Worm (Caenorhabditis elegans) whole organism, L4 larva: ENCODE measurements around the gene W08E12.5.

Experiments used
- D1046.2 ChIP-seq: fragments of 200-800 bp; sonication (Bioruptor generic); IDR thresholded peaks from 2 replicates; pipeline ENCODE4 v1.3.6; 2022; ENCODE audit warnings: missing genetic modification characterization, missing compliant biosample characterization
- F44E2.7 ChIP-seq: fragments of 200-800 bp; sonication (Bioruptor generic); IDR thresholded peaks from 2 replicates; pipeline ENCODE4 v2.1.2; 2022; ENCODE audit warnings: missing genetic modification characterization, missing compliant biosample characterization
- F49E8.2 ChIP-seq: sonication (generic microtip); optimal IDR thresholded peaks from 2 replicates; lab custom pipeline; 2016; ENCODE audit warnings: missing compliant biosample characterization, mild to moderate bottlenecking, missing genetic modification characterization, borderline replicate concordance
- R02D3.7 ChIP-seq: fragments of 150-350 bp; sonication (generic microtip); optimal IDR thresholded peaks from 3 replicates; lab custom pipeline; 2014; ENCODE audit warnings: missing biosample characterization, missing genetic modification characterization
- Y105C5A.15 ChIP-seq: fragments of 200-800 bp; sonication (Bioruptor generic); IDR thresholded peaks from 2 replicates; pipeline ENCODE4 v1.3.6; 2022; ENCODE audit warnings: missing genetic modification characterization, missing compliant biosample characterization
- Y75B8A.6 ChIP-seq: fragments of 200-800 bp; sonication (Bioruptor generic); IDR thresholded peaks from 2 replicates; pipeline ENCODE4 v1.3.6; 2022; ENCODE audit warnings: missing genetic modification reagents, missing genetic modification characterization, missing compliant biosample characterization
- ama-1 ChIP-seq: fragments of 150-350 bp; optimal IDR thresholded peaks from 2 replicates; lab custom pipeline; 2014; ENCODE audit warnings: inconsistent platforms, mixed read lengths
- ceh-20 ChIP-seq: fragments of 200-800 bp; sonication (Bioruptor generic); IDR thresholded peaks from 2 replicates; pipeline ENCODE4 v1.3.6; 2022; ENCODE audit warnings: missing genetic modification reagents, missing genetic modification characterization, missing compliant biosample characterization
- ceh-32 ChIP-seq: sonication (generic microtip); optimal IDR thresholded peaks from 2 replicates; lab custom pipeline; 2016; ENCODE audit warnings: mild to moderate bottlenecking, missing genetic modification characterization, missing compliant biosample characterization; ENCODE audit not compliant: poor library complexity
- ceh-44 ChIP-seq: fragments of 200-800 bp; sonication (Bioruptor generic); IDR thresholded peaks from 2 replicates; pipeline ENCODE4 v1.3.6; 2022; ENCODE audit warnings: missing genetic modification reagents, missing genetic modification characterization, missing compliant biosample characterization
- ceh-62 ChIP-seq: sonication (generic microtip); optimal IDR thresholded peaks from 2 replicates; lab custom pipeline; 2017; ENCODE audit warnings: missing biosample characterization, missing genetic modification characterization
- cey-2 ChIP-seq: sonication (generic microtip); optimal IDR thresholded peaks from 3 replicates; lab custom pipeline; 2017; ENCODE audit warnings: missing genetic modification characterization, mild to moderate bottlenecking, missing compliant biosample characterization, antibody characterized with exemption, borderline replicate concordance; ENCODE audit not compliant: insufficient read depth
- daf-16 ChIP-seq, 3 experiments: sonication (generic microtip); optimal IDR thresholded peaks; 2 replicates each; lab custom pipeline; 2016 to 2017; ENCODE audit warnings: missing genetic modification characterization in 3 of 3, missing genetic modification reagents in 3 of 3, mild to moderate bottlenecking in 2 of 3, missing compliant biosample characterization in 2 of 3, missing biosample characterization in 1 of 3, moderate library complexity in 1 of 3
- daf-19 ChIP-seq: fragments of 200-800 bp; sonication (Bioruptor generic); conservative IDR thresholded peaks from 2 replicates; pipeline ENCODE4 v1.3.6; 2022; ENCODE audit warnings: missing genetic modification characterization, missing compliant biosample characterization
- daf-8 ChIP-seq: fragments of 200-800 bp; sonication (Bioruptor generic); IDR thresholded peaks from 2 replicates; pipeline ENCODE4 v1.3.6; 2022; ENCODE audit warnings: missing genetic modification characterization, missing compliant biosample characterization
- dmd-9 ChIP-seq: fragments of 200-800 bp; sonication (Bioruptor generic); IDR thresholded peaks from 2 replicates; pipeline ENCODE4 v1.3.6; 2022; ENCODE audit warnings: missing genetic modification reagents, missing genetic modification characterization, missing compliant biosample characterization
- duxl-1 ChIP-seq: sonication (generic microtip); optimal IDR thresholded peaks from 2 replicates; lab custom pipeline; 2016; ENCODE audit warnings: mild to moderate bottlenecking, missing genetic modification characterization, moderate library complexity, missing compliant biosample characterization; ENCODE audit not compliant: poor library complexity
- egl-27 ChIP-seq: sonication (generic microtip); optimal IDR thresholded peaks from 3 replicates; lab custom pipeline; 2017; ENCODE audit warnings: missing biosample characterization, missing genetic modification reagents, missing genetic modification characterization
- egl-43 ChIP-seq: fragments of 200-800 bp; sonication (Bioruptor generic); IDR thresholded peaks from 2 replicates; pipeline ENCODE4 v1.3.6; 2022; ENCODE audit warnings: missing genetic modification reagents, missing genetic modification characterization, missing compliant biosample characterization
- fos-1 ChIP-seq: fragments of 150-350 bp; optimal IDR thresholded peaks from 2 replicates; lab custom pipeline; 2014; ENCODE audit warnings: missing biosample characterization, missing genetic modification characterization
- gei-8 ChIP-seq: fragments of 200-800 bp; sonication (Bioruptor generic); optimal IDR thresholded peaks from 2 replicates; lab custom pipeline; 2018; ENCODE audit warnings: mild to moderate bottlenecking, missing genetic modification characterization, missing compliant biosample characterization
- hlh-11 ChIP-seq: fragments of 200-800 bp; sonication (Bioruptor generic); optimal IDR thresholded peaks from 2 replicates; lab custom pipeline; 2018; ENCODE audit warnings: mild to moderate bottlenecking, missing genetic modification characterization, missing compliant biosample characterization
- hlh-30 ChIP-seq: sonication (generic microtip); optimal IDR thresholded peaks from 2 replicates; lab custom pipeline; 2017; ENCODE audit warnings: antibody characterized with exemption, mild to moderate bottlenecking, missing genetic modification characterization, missing compliant biosample characterization; ENCODE audit not compliant: insufficient read depth
- jun-1 ChIP-seq: fragments of 150-350 bp; optimal IDR thresholded peaks from 2 replicates; lab custom pipeline; 2014; ENCODE audit warnings: missing biosample characterization, missing genetic modification reagents, missing genetic modification characterization
- lim-7 ChIP-seq: fragments of 200-800 bp; sonication (Bioruptor generic); IDR thresholded peaks from 2 replicates; pipeline ENCODE4 v1.3.6; 2022; ENCODE audit warnings: missing genetic modification characterization, missing compliant biosample characterization
- lin-15B ChIP-seq: fragments of 150-350 bp; sonication (generic microtip); optimal IDR thresholded peaks from 3 replicates; lab custom pipeline; 2014; ENCODE audit warnings: missing biosample characterization, missing genetic modification characterization
- lin-38 ChIP-seq: fragments of 200-800 bp; sonication (Bioruptor generic); IDR thresholded peaks from 2 replicates; pipeline ENCODE4 v1.3.6; 2022; ENCODE audit warnings: missing genetic modification reagents, missing genetic modification characterization, missing compliant biosample characterization
- madf-5 ChIP-seq, 2 experiments: fragments of 200-800 bp; sonication (Bioruptor generic); IDR thresholded peaks; 2 replicates each; pipeline ENCODE4 v1.3.6; 2022; ENCODE audit warnings: missing compliant biosample characterization in 2 of 2, missing genetic modification characterization in 2 of 2
- mdl-1 ChIP-seq, 2 experiments: fragments of 150-350 bp in 1 of 2; sonication (generic microtip) in 1 of 2; optimal IDR thresholded peaks; 2 replicates each; lab custom pipeline; 2014 to 2017; ENCODE audit warnings: missing biosample characterization in 2 of 2, missing genetic modification characterization in 2 of 2
- mdt-29 ChIP-seq: fragments of 200-800 bp; sonication (Bioruptor generic); IDR thresholded peaks from 2 replicates; pipeline ENCODE4 v1.3.6; 2022; ENCODE audit warnings: missing genetic modification reagents, missing genetic modification characterization, missing compliant biosample characterization
- nhr-102 ChIP-seq: sonication (generic microtip); optimal IDR thresholded peaks from 2 replicates; lab custom pipeline; 2016; ENCODE audit warnings: mild to moderate bottlenecking, missing genetic modification characterization, moderate library complexity, missing compliant biosample characterization
- nhr-11 ChIP-seq: fragments of 150-350 bp; optimal IDR thresholded peaks from 2 replicates; lab custom pipeline; 2014; ENCODE audit warnings: missing biosample characterization, missing genetic modification characterization
- nhr-237 ChIP-seq: sonication (generic microtip); optimal IDR thresholded peaks from 2 replicates; lab custom pipeline; 2017; ENCODE audit warnings: missing biosample characterization, missing genetic modification characterization
- nhr-25 ChIP-seq: sonication (generic microtip); optimal IDR thresholded peaks from 2 replicates; lab custom pipeline; 2017; ENCODE audit warnings: missing genetic modification characterization, mild to moderate bottlenecking, missing compliant biosample characterization, antibody characterized with exemption, moderate library complexity, borderline replicate concordance; ENCODE audit not compliant: insufficient read depth
- nhr-28 ChIP-seq: fragments of 150-350 bp; optimal IDR thresholded peaks from 2 replicates; lab custom pipeline; 2014; ENCODE audit warnings: missing biosample characterization, missing genetic modification characterization
- nhr-42 ChIP-seq: fragments of 200-800 bp; sonication (Bioruptor generic); IDR thresholded peaks from 2 replicates; pipeline ENCODE4 v1.3.6; 2022; ENCODE audit warnings: missing genetic modification characterization, missing compliant biosample characterization
- nhr-48 ChIP-seq: sonication (generic microtip); optimal IDR thresholded peaks from 2 replicates; lab custom pipeline; 2016; ENCODE audit warnings: mild to moderate bottlenecking, missing genetic modification characterization, missing compliant biosample characterization
- nhr-6 ChIP-seq: fragments of 150-350 bp; optimal IDR thresholded peaks from 2 replicates; lab custom pipeline; 2014; ENCODE audit warnings: missing biosample characterization, missing genetic modification characterization
- pha-4 ChIP-seq, 2 experiments: fragments of 150-350 bp in 1 of 2; fragments of 200-800 bp in 1 of 2; sonication (Bioruptor generic) in 1 of 2; IDR thresholded peaks in 1 of 2; optimal IDR thresholded peaks in 1 of 2; 2 replicates each; pipeline versions ENCODE4 v1.3.6 to Lab custom; 2014 to 2022; ENCODE audit warnings: missing genetic modification characterization in 2 of 2, missing genetic modification reagents in 2 of 2, missing biosample characterization in 1 of 2, missing compliant biosample characterization in 1 of 2
- php-3 ChIP-seq: fragments of 200-800 bp; sonication (Bioruptor generic); IDR thresholded peaks from 2 replicates; pipeline ENCODE4 v1.3.6; 2022; ENCODE audit warnings: missing genetic modification reagents, missing genetic modification characterization, missing compliant biosample characterization
- pqm-1 ChIP-seq: sonication (generic microtip); optimal IDR thresholded peaks from 2 replicates; lab custom pipeline; 2017; ENCODE audit warnings: missing biosample characterization, missing genetic modification characterization
- skn-1 ChIP-seq: fragments of 150-350 bp; optimal IDR thresholded peaks from 2 replicates; lab custom pipeline; 2014; ENCODE audit warnings: missing biosample characterization, missing genetic modification characterization
- snpc-1.2 ChIP-seq: fragments of 200-800 bp; sonication (Bioruptor generic); IDR thresholded peaks from 2 replicates; pipeline ENCODE4 v1.3.6; 2022; ENCODE audit warnings: missing genetic modification reagents, missing genetic modification characterization, missing compliant biosample characterization
- tra-1 ChIP-seq: fragments of 200-800 bp; sonication (Bioruptor generic); IDR thresholded peaks from 2 replicates; pipeline ENCODE4 v1.3.6; 2022; ENCODE audit warnings: missing genetic modification reagents, missing genetic modification characterization, missing compliant biosample characterization
- unc-39 ChIP-seq: sonication (generic microtip); optimal IDR thresholded peaks from 2 replicates; lab custom pipeline; 2017; ENCODE audit warnings: missing biosample characterization, missing genetic modification characterization
- vab-7 ChIP-seq: fragments of 200-800 bp; sonication (Bioruptor generic); IDR thresholded peaks from 2 replicates; pipeline ENCODE4 v1.3.6; 2022; ENCODE audit warnings: missing genetic modification reagents, missing genetic modification characterization, missing compliant biosample characterization
- zag-1 ChIP-seq: fragments of 150-350 bp; optimal IDR thresholded peaks from 2 replicates; lab custom pipeline; 2014; ENCODE audit warnings: missing biosample characterization, missing genetic modification characterization
- zfp-2 ChIP-seq: sonication (generic microtip); optimal IDR thresholded peaks from 2 replicates; lab custom pipeline; 2016; ENCODE audit warnings: mild to moderate bottlenecking, missing genetic modification characterization, missing compliant biosample characterization
- zfp-3 ChIP-seq: fragments of 200-800 bp; sonication (Bioruptor generic); conservative IDR thresholded peaks from 2 replicates; pipeline ENCODE4 v1.3.6; 2022; ENCODE audit warnings: missing genetic modification reagents, missing genetic modification characterization, missing compliant biosample characterization
- ztf-11 ChIP-seq: fragments of 150-350 bp; optimal IDR thresholded peaks from 2 replicates; lab custom pipeline; 2014; ENCODE audit warnings: missing biosample characterization, missing genetic modification characterization

The W08E12.5 gene

DNA sequence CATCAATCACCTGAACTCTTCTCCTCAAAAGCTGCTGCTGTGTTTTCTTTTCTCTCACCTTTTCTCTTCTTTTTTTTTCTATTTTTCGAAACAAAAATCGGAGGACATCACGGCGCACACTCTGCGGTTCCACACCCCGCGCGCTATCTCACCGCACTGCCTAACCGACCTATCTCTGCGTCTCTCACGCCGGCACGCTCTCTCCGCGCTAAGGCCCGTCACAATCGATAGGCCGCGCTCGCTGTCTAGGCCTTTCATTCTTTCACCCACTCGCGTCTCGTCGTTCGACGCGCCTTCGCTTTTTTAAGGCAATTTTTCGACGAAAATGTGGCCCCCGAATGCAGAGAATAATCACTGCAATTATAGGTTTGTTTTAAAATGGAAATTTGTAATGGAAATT is 10.7 kb downstream of the W08E12.5 start, which contains the start of gene zip-11 (continued):
- TF ChIP-seq nhr-25 (tag; lab: Kevin White, UChicago): no peak
- TF ChIP-seq gei-8 (GFP tag; lab: Kevin White, UChicago): no peak
- no peak for TF ChIP-seq zfp-3
- TF ChIP-seq snpc-1.2 (GFP tag; lab: Robert Waterston, UW): no peak
- TF ChIP-seq php-3 (GFP tag; lab: Robert Waterston, UW): no peak
- peak; percentile 73 for TF ChIP-seq egl-43
- TF ChIP-seq duxl-1: peak; percentile 51
- no peak for TF ChIP-seq Y75B8A.6 (GFP tag; lab: Robert Waterston, UW)
- TF ChIP-seq nhr-237 (tag; lab: Kevin White, UChicago): no peak
- TF ChIP-seq daf-19: no peak
- TF ChIP-seq unc-39: no peak
- no peak for TF ChIP-seq mdt-29 (GFP tag; lab: Robert Waterston, UW)
- no peak for TF ChIP-seq ceh-44 (GFP tag; lab: Robert Waterston, UW)
- TF ChIP-seq mdl-1 (tag; optimal IDR thresholded peaks at IDR 0.05; lab: Kevin White, UChicago): peak in 1 of 2 experiments; percentile 52
- no peak for TF ChIP-seq nhr-42 (GFP tag; lab: Robert Waterston, UW)
- TF ChIP-seq ama-1 (lab: Kevin White, UChicago): no peak
- no peak for TF ChIP-seq ztf-11 (tag; lab: Kevin White, UChicago)
- peak; percentile 76 for TF ChIP-seq lin-38 (GFP tag; lab: Robert Waterston, UW)
- no peak for TF ChIP-seq cey-2 (tag; lab: Kevin White, UChicago)
- TF ChIP-seq nhr-102 (tag; lab: Kevin White, UChicago): peak; percentile 48
- TF ChIP-seq D1046.2 (GFP tag; lab: Robert Waterston, UW): 0 out of 2 replicates have a peak, but pooled peaks have one; percentile 62
- no peak for TF ChIP-seq pqm-1
- no peak for TF ChIP-seq pha-4 (GFP tag; IDR thresholded peaks at IDR 0.05; lab: Robert Waterston, UW)
- TF ChIP-seq pha-4 (tag; optimal IDR thresholded peaks at IDR 0.05; lab: Kevin White, UChicago): no peak
- 0 out of 2 replicates have a peak, but pooled peaks have one; percentile 10 for TF ChIP-seq F44E2.7
- TF ChIP-seq daf-8: no peak
- TF ChIP-seq daf-16 (GFP tag; optimal IDR thresholded peaks at IDR 0.05; lab: Kevin White, UChicago): peak in 1 of 2 experiments; percentile 54
- TF ChIP-seq daf-16 (tag; optimal IDR thresholded peaks at IDR 0.05; lab: Kevin White, UChicago): no peak
- peak; percentile 62 for TF ChIP-seq nhr-48 (tag; lab: Kevin White, UChicago)
- TF ChIP-seq jun-1 (tag; lab: Kevin White, UChicago): no peak
- no peak for TF ChIP-seq R02D3.7 (tag; lab: Kevin White, UChicago)
- 0 out of 2 replicates have a peak, but pooled peaks have one; percentile 8 for TF ChIP-seq tra-1 (GFP tag; lab: Robert Waterston, UW)
- no peak for TF ChIP-seq lim-7 (GFP tag; lab: Robert Waterston, UW)
- TF ChIP-seq dmd-9 (GFP tag; lab: Robert Waterston, UW): 0 out of 2 replicates have a peak, but pooled peaks have one; percentile 22
- TF ChIP-seq vab-7 (GFP tag; lab: Robert Waterston, UW): 0 out of 2 replicates have a peak, but pooled peaks have one; percentile 29
- no peak for TF ChIP-seq Y105C5A.15 (GFP tag; lab: Robert Waterston, UW)
- TF ChIP-seq zag-1 (tag; lab: Kevin White, UChicago): no peak
- no peak for TF ChIP-seq fos-1
- peak; percentile 38 for TF ChIP-seq nhr-11
- TF ChIP-seq madf-5 (GFP tag; IDR thresholded peaks at IDR 0.05; lab: Robert Waterston, UW): no peak
- no peak for TF ChIP-seq lin-15B (tag; lab: Kevin White, UChicago)
- peak; percentile 50 for TF ChIP-seq nhr-28
- no peak for TF ChIP-seq ceh-62 (tag; lab: Kevin White, UChicago)
- TF ChIP-seq ceh-20: peak; percentile 63; the same call in 1 of the 2 replicates
- peak; percentile 82 for TF ChIP-seq hlh-11 (tag; lab: Kevin White, UChicago)
- no peak for TF ChIP-seq zfp-2
- no peak for TF ChIP-seq egl-27 (tag; lab: Kevin White, UChicago)
- TF ChIP-seq skn-1 (tag; lab: Kevin White, UChicago): no peak
- TF ChIP-seq F49E8.2 (tag; lab: Kevin White, UChicago): no peak
- peak; percentile 40 for TF ChIP-seq hlh-30 (tag; lab: Kevin White, UChicago)
- TF ChIP-seq ceh-32: no peak
- TF ChIP-seq nhr-6 (tag; lab: Kevin White, UChicago): no peak
